Worm (Caenorhabditis elegans): Measurements from ENCODE around the gene T14G8.3.

ce11 chrX:12881174-12881573, 20.1 kb downstream of the T14G8.3 start:
- TF ChIP-seq elt-3 (tag; optimal IDR thresholded peaks at IDR 0.05) = no peak
- no peak for TF ChIP-seq sox-4 (tag; optimal IDR thresholded peaks at IDR 0.05)
- TF ChIP-seq skn-1 (tag; optimal IDR thresholded peaks at IDR 0.05) = no peak
- TF ChIP-seq pqm-1 (tag; optimal IDR thresholded peaks at IDR 0.05) = no peak
- no peak for TF ChIP-seq lin-39 (tag; optimal IDR thresholded peaks at IDR 0.05)
- no peak for TF ChIP-seq ces-1 (GFP tag; optimal IDR thresholded peaks at IDR 0.05)
- TF ChIP-seq lsy-2 (tag; optimal IDR thresholded peaks at IDR 0.05) = no peak

Data from whole organism, L1 larva.